Worm (Caenorhabditis elegans) whole organism, L1 larva: Measurements from ENCODE around the gene F12A10.1.

Experiments used
- C34B4.2 ChIP-seq: sonication (generic microtip); optimal IDR thresholded peaks from 2 replicates; lab custom pipeline; 2017; ENCODE audit warnings: mild to moderate bottlenecking, missing genetic modification characterization, missing compliant biosample characterization
- aha-1 ChIP-seq: fragments of 150-350 bp; optimal IDR thresholded peaks from 2 replicates; lab custom pipeline; 2014; ENCODE audit warnings: missing biosample characterization, missing genetic modification characterization
- alr-1 ChIP-seq: fragments of 200-800 bp; sonication (Bioruptor generic); optimal IDR thresholded peaks from 2 replicates; lab custom pipeline; 2018; ENCODE audit warnings: borderline replicate concordance, mild to moderate bottlenecking, missing genetic modification characterization, missing compliant biosample characterization
- aly-2 ChIP-seq: fragments of 150-350 bp; optimal IDR thresholded peaks from 2 replicates; lab custom pipeline; 2014; ENCODE audit warnings: missing biosample characterization, missing genetic modification characterization
- ceh-88 ChIP-seq: fragments of 200-800 bp; sonication (Bioruptor generic); IDR thresholded peaks from 2 replicates; pipeline ENCODE4 v1.3.6; 2022; ENCODE audit warnings: missing genetic modification characterization, missing compliant biosample characterization
- dpl-1 ChIP-seq, 3 experiments: fragments of 150-350 bp in 2 of 3; sonication (generic microtip) in 1 of 3; optimal IDR thresholded peaks; 2 replicates each; lab custom pipeline; 2014 to 2017; ENCODE audit warnings: missing biosample characterization in 3 of 3, missing genetic modification characterization in 3 of 3, missing genetic modification reagents in 3 of 3
- efl-1 ChIP-seq, 4 experiments: fragments of 150-350 bp; optimal IDR thresholded peaks in 3 of 4; peaks in 1 of 4; 1 replicate in 1 of 4; 2 replicates in 3 of 4; lab custom pipeline; 2014; ENCODE audit warnings: missing biosample characterization in 2 of 4, missing genetic modification characterization in 2 of 4, missing genetic modification reagents in 2 of 4
- egl-13 ChIP-seq: sonication (generic microtip); optimal IDR thresholded peaks from 2 replicates; lab custom pipeline; 2016; ENCODE audit warnings: missing genotype, missing genetic modification reagents, missing genetic modification characterization, missing compliant biosample characterization
- egl-27 ChIP-seq, 2 experiments: fragments of 150-350 bp in 1 of 2; sonication (generic microtip); optimal IDR thresholded peaks; 3 replicates each; lab custom pipeline; 2017 to 2018; ENCODE audit warnings: missing biosample characterization in 2 of 2, missing genetic modification characterization in 2 of 2, missing genetic modification reagents in 2 of 2
- elt-2 ChIP-seq: sonication (generic microtip); optimal IDR thresholded peaks from 2 replicates; lab custom pipeline; 2016; ENCODE audit warnings: missing genetic modification characterization, mild to moderate bottlenecking, inconsistent platforms, missing compliant biosample characterization, missing genetic modification reagents
- fkh-8 ChIP-seq: sonication (generic microtip); optimal IDR thresholded peaks from 2 replicates; lab custom pipeline; 2016; ENCODE audit warnings: mild to moderate bottlenecking, missing genetic modification characterization, missing compliant biosample characterization
- fos-1 ChIP-seq: fragments of 150-350 bp; optimal IDR thresholded peaks from 2 replicates; lab custom pipeline; 2014; ENCODE audit warnings: missing biosample characterization, missing genetic modification characterization
- hlh-4 ChIP-seq: sonication (generic microtip); optimal IDR thresholded peaks from 2 replicates; lab custom pipeline; 2016; ENCODE audit warnings: mild to moderate bottlenecking, missing genetic modification characterization, missing compliant biosample characterization
- jun-1 ChIP-seq: fragments of 150-350 bp; optimal IDR thresholded peaks from 2 replicates; lab custom pipeline; 2014; ENCODE audit warnings: missing biosample characterization, missing genetic modification reagents, missing genetic modification characterization
- lin-13 ChIP-seq: fragments of 150-350 bp; optimal IDR thresholded peaks from 2 replicates; lab custom pipeline; 2014; ENCODE audit warnings: missing biosample characterization, missing genetic modification reagents, missing genetic modification characterization
- lin-35 ChIP-seq, 2 experiments: fragments of 150-350 bp; optimal IDR thresholded peaks; 2 replicates each; lab custom pipeline; 2014; ENCODE audit warnings: missing biosample characterization in 2 of 2, missing genetic modification characterization in 2 of 2, missing genetic modification reagents in 2 of 2
- lin-39 ChIP-seq: fragments of 150-350 bp; optimal IDR thresholded peaks from 2 replicates; lab custom pipeline; 2014; ENCODE audit warnings: missing biosample characterization, missing genetic modification reagents, missing genetic modification characterization
- lir-3 ChIP-seq: sonication (generic microtip); optimal IDR thresholded peaks from 2 replicates; lab custom pipeline; 2016; ENCODE audit warnings: mild to moderate bottlenecking, missing genetic modification characterization, moderate library complexity, missing compliant biosample characterization; ENCODE audit not compliant: poor library complexity
- lsy-2 ChIP-seq, 2 experiments: fragments of 150-350 bp; optimal IDR thresholded peaks; 2 replicates each; lab custom pipeline; 2014; ENCODE audit warnings: missing biosample characterization in 2 of 2, missing genetic modification characterization in 2 of 2
- nhr-84 ChIP-seq: sonication (generic microtip); optimal IDR thresholded peaks from 2 replicates; lab custom pipeline; 2017; ENCODE audit warnings: missing biosample characterization, missing genetic modification characterization
- nhr-85 ChIP-seq: sonication (generic microtip); peaks from one replicate; lab custom pipeline; 2016; ENCODE audit warnings: missing genetic modification characterization, inconsistent platforms, missing compliant biosample characterization
- nhr-90 ChIP-seq: sonication (generic microtip); optimal IDR thresholded peaks from 2 replicates; lab custom pipeline; 2016; ENCODE audit warnings: mild to moderate bottlenecking, missing genetic modification characterization, missing compliant biosample characterization; ENCODE audit not compliant: poor library complexity
- pag-3 ChIP-seq: sonication (generic microtip); optimal IDR thresholded peaks from 2 replicates; lab custom pipeline; 2017; ENCODE audit warnings: missing genetic modification characterization, mild to moderate bottlenecking, missing compliant biosample characterization, antibody characterized with exemption, borderline replicate concordance; ENCODE audit not compliant: insufficient read depth
- pqm-1 ChIP-seq: sonication (generic microtip); optimal IDR thresholded peaks from 3 replicates; lab custom pipeline; 2017; ENCODE audit warnings: missing biosample characterization, missing genetic modification characterization
- snpc-4 ChIP-seq: fragments of 150-350 bp; optimal IDR thresholded peaks from 2 replicates; lab custom pipeline; 2014; ENCODE audit warnings: missing biosample characterization, missing genetic modification characterization
- sox-4 ChIP-seq: sonication (generic microtip); optimal IDR thresholded peaks from 2 replicates; lab custom pipeline; 2016; ENCODE audit warnings: missing genetic modification characterization, missing compliant biosample characterization
- sptf-1 ChIP-seq: fragments of 150-350 bp; optimal IDR thresholded peaks from 2 replicates; lab custom pipeline; 2014; ENCODE audit warnings: missing biosample characterization, missing genetic modification characterization
- tlp-1 ChIP-seq: fragments of 150-350 bp; optimal IDR thresholded peaks from 2 replicates; lab custom pipeline; 2014; ENCODE audit warnings: missing biosample characterization, missing genetic modification characterization
- unc-130 ChIP-seq: fragments of 150-350 bp; optimal IDR thresholded peaks from 2 replicates; lab custom pipeline; 2017; ENCODE audit warnings: missing biosample characterization, missing genetic modification characterization, inconsistent platforms
- vab-15 ChIP-seq: sonication (generic microtip); optimal IDR thresholded peaks from 2 replicates; lab custom pipeline; 2017; ENCODE audit warnings: missing genotype, mild to moderate bottlenecking, missing genetic modification characterization, missing compliant biosample characterization
- zip-4 ChIP-seq: fragments of 200-800 bp; sonication (Bioruptor generic); optimal IDR thresholded peaks from 2 replicates; lab custom pipeline; 2018; ENCODE audit warnings: mild to moderate bottlenecking, missing genetic modification characterization, moderate library complexity, missing compliant biosample characterization
- ztf-11 ChIP-seq, 2 experiments: sonication (generic microtip); optimal IDR thresholded peaks; 2 replicates each; lab custom pipeline; 2016 to 2017; ENCODE audit warnings: missing genetic modification characterization in 2 of 2, missing biosample characterization in 1 of 2, missing compliant biosample characterization in 1 of 2

The F12A10.1 gene

DNA sequence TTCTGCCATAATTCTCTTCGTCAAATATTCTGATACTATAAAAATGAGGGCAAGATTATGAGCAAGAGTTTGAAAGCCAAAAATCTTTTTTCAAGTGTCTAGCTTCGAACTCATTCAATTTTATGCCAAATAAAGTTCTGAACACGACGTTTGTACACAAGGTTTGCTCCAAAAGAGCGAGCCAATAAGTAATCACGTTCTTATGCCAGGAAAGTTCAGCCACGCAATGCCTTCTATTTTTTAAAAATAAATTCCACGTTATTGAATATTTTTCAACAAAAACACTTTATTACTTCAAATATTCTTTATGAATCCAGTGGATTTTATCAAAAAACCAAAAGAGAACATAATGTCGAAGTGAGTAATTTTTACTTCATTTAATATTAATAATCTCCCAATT is 8.5 kb upstream of the F12A10.1 start, which contains the start of gene nep-5:
Gene nep-5 (plus strand): TSS at position 301 of the 400 bp plus-strand sequence.
- no peak for TF ChIP-seq egl-27 (tag; optimal IDR thresholded peaks at IDR 0.05; lab: Kevin White, UChicago)
- no peak for TF ChIP-seq hlh-4 (tag; lab: Kevin White, UChicago)
- TF ChIP-seq egl-13 (tag; lab: Kevin White, UChicago): no peak
- TF ChIP-seq pag-3 (tag; lab: Kevin White, UChicago): no peak
- no peak for TF ChIP-seq lin-13

DNA sequence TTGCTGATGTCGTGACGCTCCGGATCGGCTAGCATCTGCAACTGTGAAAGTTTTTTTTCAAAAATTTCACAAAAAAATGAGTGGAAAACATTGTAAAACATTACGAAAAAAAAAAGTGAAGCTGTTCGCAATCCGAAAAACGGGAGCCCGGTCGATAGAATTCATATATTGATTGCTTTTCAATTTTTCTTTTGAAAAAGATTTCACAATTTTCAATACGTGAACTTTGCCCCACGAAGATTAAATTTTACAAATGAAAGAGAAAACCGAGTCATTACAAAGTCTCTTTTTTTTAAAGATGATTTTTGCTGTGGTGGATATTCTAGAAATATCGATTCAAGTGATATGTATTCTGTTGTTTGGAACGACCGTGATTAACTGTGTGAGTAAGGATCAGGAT is 1.9 kb upstream of the F12A10.1 start, which contains the start of gene F12A10.6:
Gene F12A10.6 (minus strand): TSS at position 101 of the 400 bp plus-strand sequence.
- TF ChIP-seq jun-1 (tag; lab: Kevin White, UChicago) (no peak), fos-1 (no peak), tlp-1 (no peak), snpc-4 (tag; lab: Kevin White, UChicago) (no peak), aly-2 (tag; lab: Kevin White, UChicago) (no peak), dpl-1 (GFP tag; optimal IDR thresholded peaks at IDR 0.05; lab: Kevin White, UChicago) (no peak), sptf-1 (tag; lab: Kevin White, UChicago) (no peak), nhr-84 (tag; lab: Kevin White, UChicago) (no peak)

DNA sequence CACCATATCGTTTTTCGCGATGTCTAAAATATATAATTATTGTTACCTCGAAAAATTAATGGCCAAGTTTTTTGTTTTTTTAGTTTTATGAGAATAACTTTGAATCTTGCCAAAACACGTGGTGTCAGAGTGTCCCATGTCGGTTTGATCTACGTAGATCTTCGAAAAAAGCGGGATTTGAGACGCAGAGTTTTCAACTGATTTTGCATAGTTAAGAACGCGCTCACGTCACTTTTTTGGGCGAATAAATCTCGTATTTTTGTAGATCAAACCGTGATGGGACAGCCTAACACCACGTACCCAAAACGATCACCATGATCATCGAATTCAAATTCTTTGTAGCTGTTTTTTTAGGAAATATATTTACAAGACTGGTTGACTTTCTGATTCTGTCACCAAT is 1.2 kb downstream of the F12A10.1 start:
- TF ChIP-seq nhr-85 (peak; percentile 26), fkh-8 (tag; lab: Kevin White, UChicago) (no peak)

DNA sequence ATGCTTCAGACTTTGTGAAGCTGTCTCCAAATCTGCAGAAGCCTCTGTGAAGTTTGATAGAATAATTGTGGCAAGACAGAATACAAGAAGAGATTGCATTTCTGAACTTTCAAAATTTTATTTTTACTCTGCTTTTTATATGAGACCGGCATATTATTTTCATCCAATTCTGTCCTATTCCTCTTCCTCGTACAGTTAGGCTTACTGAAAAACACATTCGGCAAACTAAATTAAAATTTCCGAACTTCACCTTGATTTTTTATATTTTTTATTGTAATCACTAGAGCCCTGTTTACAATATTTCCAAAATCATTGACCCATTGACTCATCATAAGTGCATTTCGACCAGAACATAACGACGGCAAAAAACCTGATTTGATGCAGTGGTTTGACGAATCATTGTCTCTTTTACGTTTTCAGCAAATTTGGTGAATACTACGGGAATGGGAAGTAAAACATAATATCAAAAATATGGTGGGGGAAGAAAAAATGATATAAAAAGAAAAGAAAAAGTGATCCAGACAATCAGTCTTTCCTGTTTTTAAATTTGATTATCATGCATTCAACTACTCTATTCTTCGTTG is 1.9 kb downstream of the F12A10.1 start, which contains the start of the genes suex-1 and F12A10.9:
Gene suex-1 (minus strand): TSS at position 101 of the 584 bp plus-strand sequence.
Gene F12A10.9 (plus strand): TSS at position 534 of the 584 bp plus-strand sequence.
- TF ChIP-seq nhr-84 (tag; lab: Kevin White, UChicago) (no peak), C34B4.2 (tag; lab: Kevin White, UChicago) (no peak), egl-27 (tag; optimal IDR thresholded peaks at IDR 0.05; lab: Kevin White, UChicago) (no peak), aha-1 (no peak), sox-4 (no peak), hlh-4 (tag; lab: Kevin White, UChicago) (no peak), alr-1 (tag; lab: Kevin White, UChicago) (no peak), elt-2 (tag; lab: Kevin White, UChicago) (no peak)

DNA sequence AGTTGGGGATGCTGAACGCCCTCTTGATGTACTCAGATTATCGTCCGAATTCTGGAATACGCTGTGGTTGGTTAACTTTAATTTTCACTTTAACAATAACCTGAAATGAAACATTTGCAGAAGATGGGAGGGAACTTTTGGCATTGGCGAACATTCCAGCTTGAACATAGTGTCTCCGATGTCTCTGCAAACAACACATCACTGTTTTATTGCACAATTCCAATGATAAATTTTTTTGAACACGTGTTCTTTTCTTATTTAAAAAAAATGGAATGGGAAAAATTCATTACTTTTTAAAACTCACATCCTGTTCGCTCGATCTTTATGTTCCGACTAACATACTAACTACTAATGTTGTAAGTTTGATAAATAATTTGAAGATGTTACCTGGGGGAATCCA is 4.1 kb downstream of the F12A10.1 start, which contains the start of gene fzy-1:
Gene fzy-1 (plus strand): TSS at position 301 of the 400 bp plus-strand sequence.
- no peak for TF ChIP-seq lin-35 (GFP tag; optimal IDR thresholded peaks at IDR 0.05; lab: Kevin White, UChicago)
- TF ChIP-seq vab-15: no peak
- TF ChIP-seq lsy-2 (tag; optimal IDR thresholded peaks at IDR 0.05; lab: Kevin White, UChicago): no peak
- TF ChIP-seq efl-1 (optimal IDR thresholded peaks at IDR 0.05; lab: Kevin White, UChicago): no peak
- no peak for TF ChIP-seq efl-1 (GFP tag; optimal IDR thresholded peaks at IDR 0.05 in 1 of 2; lab: Kevin White, UChicago)
- TF ChIP-seq ceh-88 (GFP tag; lab: Robert Waterston, UW): no peak
- TF ChIP-seq pqm-1 (tag; lab: Kevin White, UChicago): no peak
- no peak for TF ChIP-seq ztf-11 (tag; optimal IDR thresholded peaks at IDR 0.05; lab: Kevin White, UChicago)
- TF ChIP-seq unc-130: no peak
- no peak for TF ChIP-seq zip-4 (GFP tag; lab: Kevin White, UChicago)
- no peak for TF ChIP-seq nhr-90
- no peak for TF ChIP-seq lin-39 (tag; lab: Kevin White, UChicago)
- TF ChIP-seq lir-3 (tag; lab: Kevin White, UChicago): no peak
